Fruit fly (Drosophila melanogaster) whole organism, prepupa: Measurements from ENCODE around the gene alpha-PheRS.

Experiments used
- CG10669 ChIP-seq: fragments of 200-800 bp; sonication (Bioruptor generic); optimal IDR thresholded peaks from 3 replicates; lab custom pipeline; 2018; ENCODE audit warnings: missing biosample characterization, mild to moderate bottlenecking, missing genetic modification characterization, moderate library complexity
- CG11294 ChIP-seq: fragments of 200-800 bp; sonication (Bioruptor generic); IDR thresholded peaks from 2 replicates; pipeline ENCODE4 v1.3.6; 2022; ENCODE audit warnings: missing biosample characterization, missing genetic modification characterization
- CG15336 ChIP-seq: fragments of 200-800 bp; sonication (Bioruptor generic); IDR thresholded peaks from 2 replicates; pipeline ENCODE4 v1.3.6; 2022; ENCODE audit warnings: missing biosample characterization, missing genetic modification characterization
- CG16779 ChIP-seq: fragments of 200-800 bp; sonication (Bioruptor generic); optimal IDR thresholded peaks from 3 replicates; lab custom pipeline; 2017; ENCODE audit warnings: missing biosample characterization, mild to moderate bottlenecking, missing genetic modification characterization
- CG3032 ChIP-seq: fragments of 200-800 bp; optimal IDR thresholded peaks from 2 replicates; lab custom pipeline; 2019; ENCODE audit warnings: missing biosample characterization, mild to moderate bottlenecking, missing genetic modification characterization, moderate library complexity
- CG32006 ChIP-seq: fragments of 200-800 bp; sonication (Bioruptor generic); optimal IDR thresholded peaks from 3 replicates; lab custom pipeline; 2017; ENCODE audit warnings: missing biosample characterization, mild to moderate bottlenecking, missing genetic modification characterization
- CG34406 ChIP-seq: fragments of 200-800 bp; sonication (Bioruptor generic); optimal IDR thresholded peaks from 3 replicates; lab custom pipeline; 2016; ENCODE audit warnings: missing biosample characterization, missing genetic modification characterization
- CG3919 ChIP-seq: fragments of 200-800 bp; sonication (Bioruptor generic); optimal IDR thresholded peaks from 3 replicates; lab custom pipeline; 2016; ENCODE audit warnings: missing biosample characterization, missing genetic modification characterization
- CG4318 ChIP-seq: fragments of 200-800 bp; sonication (Bioruptor generic); optimal IDR thresholded peaks from 3 replicates; lab custom pipeline; 2017; ENCODE audit warnings: missing biosample characterization, mild to moderate bottlenecking, missing genetic modification characterization
- CG6163 ChIP-seq: fragments of 200-800 bp; sonication (Bioruptor generic); IDR thresholded peaks from 3 replicates; pipeline ENCODE4 v1.3.6; 2022; ENCODE audit warnings: missing biosample characterization, missing genetic modification characterization
- CG6276 ChIP-seq: fragments of 200-800 bp; sonication (Bioruptor generic); optimal IDR thresholded peaks from 2 replicates; lab custom pipeline; 2017; ENCODE audit warnings: missing biosample characterization, mild to moderate bottlenecking, missing genetic modification characterization
- CG6792 ChIP-seq: fragments of 200-800 bp; sonication (Bioruptor generic); optimal IDR thresholded peaks from 3 replicates; lab custom pipeline; 2016; ENCODE audit warnings: missing biosample characterization, missing genetic modification characterization
- CG6808 ChIP-seq: fragments of 200-800 bp; sonication (Bioruptor generic); optimal IDR thresholded peaks from 3 replicates; lab custom pipeline; 2017; ENCODE audit warnings: missing biosample characterization, missing genetic modification characterization, mild to moderate bottlenecking, moderate library complexity, missing genetic modification reagents
- CG6854 ChIP-seq: fragments of 200-800 bp; sonication (Bioruptor generic); optimal IDR thresholded peaks from 2 replicates; lab custom pipeline; 2017; ENCODE audit warnings: missing biosample characterization, mild to moderate bottlenecking, missing genetic modification characterization
- CG7368 ChIP-seq: fragments of 200-800 bp; sonication (Bioruptor generic); optimal IDR thresholded peaks from 3 replicates; lab custom pipeline; 2016; ENCODE audit warnings: missing biosample characterization, missing genetic modification characterization
- CG8319 ChIP-seq: fragments of 200-800 bp; sonication (Bioruptor generic); optimal IDR thresholded peaks from 3 replicates; lab custom pipeline; 2016; ENCODE audit warnings: missing biosample characterization, missing genetic modification characterization
- CG8632 ChIP-seq: fragments of 200-800 bp; sonication (Bioruptor generic); optimal IDR thresholded peaks from 3 replicates; lab custom pipeline; 2016; ENCODE audit warnings: missing biosample characterization, missing genetic modification characterization
- CG9139 ChIP-seq: fragments of 200-800 bp; sonication (Bioruptor generic); optimal IDR thresholded peaks from 3 replicates; lab custom pipeline; 2017; ENCODE audit warnings: missing biosample characterization, mild to moderate bottlenecking, missing genetic modification characterization
- Eip75B ChIP-seq: fragments of 200-800 bp; sonication (Bioruptor generic); optimal IDR thresholded peaks from 3 replicates; lab custom pipeline; 2016; ENCODE audit warnings: missing biosample characterization, missing genetic modification characterization
- Eip78C ChIP-seq: fragments of 200-800 bp; sonication (Bioruptor generic); peaks from one replicate; lab custom pipeline; 2016; ENCODE audit warnings: missing biosample characterization, missing genetic modification characterization
- Eip93F ChIP-seq: fragments of 200-800 bp; sonication (Bioruptor generic); optimal IDR thresholded peaks from 2 replicates; lab custom pipeline; 2016; ENCODE audit warnings: missing biosample characterization, mild to moderate bottlenecking, missing genetic modification characterization
- Ets21C ChIP-seq: fragments of 200-800 bp; sonication (Bioruptor generic); optimal IDR thresholded peaks from 3 replicates; lab custom pipeline; 2016; ENCODE audit warnings: missing biosample characterization, missing genetic modification characterization
- Ets96B ChIP-seq: fragments of 200-800 bp; optimal IDR thresholded peaks from 2 replicates; lab custom pipeline; 2019; ENCODE audit warnings: missing biosample characterization, mild to moderate bottlenecking, missing genetic modification characterization, moderate library complexity
- Hr38 ChIP-seq: sonication (Bioruptor generic); optimal IDR thresholded peaks from 2 replicates; lab custom pipeline; 2016; ENCODE audit warnings: missing biosample characterization, missing genetic modification characterization
- Hr39 ChIP-seq: fragments of 200-800 bp; sonication (Bioruptor generic); optimal IDR thresholded peaks from 2 replicates; lab custom pipeline; 2016; ENCODE audit warnings: missing biosample characterization, missing genetic modification characterization
- Hr4 ChIP-seq: fragments of 200-800 bp; sonication (Bioruptor generic); optimal IDR thresholded peaks from 3 replicates; lab custom pipeline; 2016; ENCODE audit warnings: missing biosample characterization, missing genetic modification characterization
- Lpt ChIP-seq: fragments of 200-800 bp; sonication (Bioruptor generic); optimal IDR thresholded peaks from 3 replicates; lab custom pipeline; 2016; ENCODE audit warnings: missing biosample characterization, missing genetic modification characterization
- Met ChIP-seq: fragments of 200-800 bp; sonication (Bioruptor generic); optimal IDR thresholded peaks from 3 replicates; lab custom pipeline; 2016; ENCODE audit warnings: missing biosample characterization, missing genetic modification characterization
- OdsH ChIP-seq: fragments of 200-800 bp; sonication (Bioruptor generic); optimal IDR thresholded peaks from 3 replicates; lab custom pipeline; 2016; ENCODE audit warnings: missing biosample characterization, missing genetic modification characterization
- Sox14 ChIP-seq: fragments of 200-800 bp; sonication (Bioruptor generic); optimal IDR thresholded peaks from 3 replicates; lab custom pipeline; 2016; ENCODE audit warnings: missing biosample characterization, missing genetic modification characterization
- achi ChIP-seq: fragments of 200-800 bp; sonication (Bioruptor generic); optimal IDR thresholded peaks from 3 replicates; lab custom pipeline; 2016; ENCODE audit warnings: missing biosample characterization, missing genetic modification characterization
- acj6 ChIP-seq: fragments of 200-800 bp; sonication (Bioruptor generic); optimal IDR thresholded peaks from 3 replicates; lab custom pipeline; 2016; ENCODE audit warnings: missing biosample characterization, missing genetic modification characterization
- dsx ChIP-seq: fragments of 200-800 bp; optimal IDR thresholded peaks from 3 replicates; lab custom pipeline; 2019; ENCODE audit warnings: missing biosample characterization, mild to moderate bottlenecking, missing genetic modification characterization, moderate library complexity; ENCODE audit not compliant: poor library complexity, severe bottlenecking
- eg ChIP-seq: fragments of 200-800 bp; sonication (Bioruptor generic); IDR thresholded peaks from 3 replicates; pipeline ENCODE4 v1.3.6; 2022; ENCODE audit warnings: missing biosample characterization, missing genetic modification characterization
- esn ChIP-seq: fragments of 200-800 bp; sonication (Bioruptor generic); optimal IDR thresholded peaks from 2 replicates; lab custom pipeline; 2016; ENCODE audit warnings: missing biosample characterization, mild to moderate bottlenecking, missing genetic modification characterization, moderate library complexity
- fd59A ChIP-seq: fragments of 200-800 bp; sonication (Bioruptor generic); optimal IDR thresholded peaks from 2 replicates; lab custom pipeline; 2017; ENCODE audit warnings: missing biosample characterization, mild to moderate bottlenecking, missing genetic modification characterization, missing genetic modification reagents
- fkh ChIP-seq: fragments of 200-800 bp; sonication (Bioruptor generic); optimal IDR thresholded peaks from 3 replicates; lab custom pipeline; 2017; ENCODE audit warnings: missing biosample characterization, mild to moderate bottlenecking, missing genetic modification characterization, moderate library complexity
- lz ChIP-seq: fragments of 200-800 bp; sonication (Bioruptor generic); optimal IDR thresholded peaks from 3 replicates; lab custom pipeline; 2016; ENCODE audit warnings: missing biosample characterization, missing genetic modification characterization
- net ChIP-seq: fragments of 200-800 bp; sonication (Bioruptor generic); optimal IDR thresholded peaks from 3 replicates; lab custom pipeline; 2016; ENCODE audit warnings: missing biosample characterization, missing genetic modification characterization
- ss ChIP-seq, 2 experiments: fragments of 200-800 bp; sonication (Bioruptor generic); optimal IDR thresholded peaks; 2 replicates in 1 of 2; 3 replicates in 1 of 2; lab custom pipeline; 2017 to 2018; ENCODE audit warnings: mild to moderate bottlenecking in 2 of 2, missing biosample characterization in 2 of 2, missing genetic modification characterization in 2 of 2, moderate library complexity in 1 of 2
- svp ChIP-seq: fragments of 200-800 bp; sonication (Bioruptor generic); peaks from one replicate; lab custom pipeline; 2016; ENCODE audit warnings: missing biosample characterization, missing genetic modification characterization

The alpha-PheRS gene

DNA sequence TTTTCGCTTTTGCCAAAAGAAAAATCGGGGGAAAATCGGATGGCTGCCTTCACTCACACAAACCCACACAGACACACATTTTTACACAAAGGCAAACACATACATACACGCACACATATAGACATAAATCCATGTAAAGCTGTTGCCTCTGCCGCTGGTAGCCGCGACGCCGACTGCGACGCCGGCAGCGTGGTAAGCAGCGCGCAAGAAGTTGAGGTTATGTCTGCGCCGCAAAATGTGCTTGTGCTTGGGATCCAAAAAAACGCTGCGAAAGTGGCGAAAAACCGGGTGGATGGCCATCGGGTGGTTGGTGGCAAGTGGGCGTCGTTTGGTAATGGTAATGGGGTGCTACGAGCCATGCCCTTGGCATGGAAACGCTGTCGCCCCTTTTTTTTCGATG, 34.5 kb upstream of the alpha-PheRS start:
- no peak for TF ChIP-seq CG8632 (GFP tag; lab: Kevin White, UChicago)
- TF ChIP-seq CG3032 = no peak
- no peak for TF ChIP-seq CG11294 (GFP tag; lab: Robert Waterston, UW)
- no peak for TF ChIP-seq achi (GFP tag; lab: Kevin White, UChicago)
- TF ChIP-seq Hr39 (GFP tag; lab: Kevin White, UChicago) = no peak
- TF ChIP-seq svp = peak; percentile 41
- no peak for TF ChIP-seq CG15336 (GFP tag; lab: Robert Waterston, UW)
- no peak for TF ChIP-seq acj6

DNA sequence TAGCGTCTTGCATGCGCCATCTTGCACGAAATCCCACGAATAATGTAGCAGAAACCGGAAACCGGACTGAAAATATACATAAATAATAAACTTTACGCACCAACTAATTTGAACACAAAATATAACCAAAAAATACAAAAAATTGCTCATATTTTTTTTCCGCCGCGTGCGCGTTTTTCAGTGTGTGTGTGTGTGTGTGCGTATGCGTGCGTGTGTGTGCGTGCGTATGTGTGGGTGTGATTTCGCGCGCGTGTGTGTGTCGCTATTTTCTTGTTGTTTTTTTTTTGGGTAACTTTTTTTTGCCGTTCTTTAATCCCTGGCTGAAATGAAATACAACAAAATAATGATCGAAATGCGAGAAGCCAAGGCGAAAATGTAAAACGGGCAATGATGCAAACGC, 33.6 kb upstream of the alpha-PheRS start:
- TF ChIP-seq CG11294 (GFP tag; lab: Robert Waterston, UW) (no peak), CG4318 (no peak), CG8319 (no peak), esn (no peak), CG16779 (no peak), eg (GFP tag; lab: Robert Waterston, UW) (no peak), Sox14 (no peak), CG6854 (no peak), ss (GFP tag; optimal IDR thresholded peaks at IDR 0.05; lab: Kevin White, UChicago) (no peak)

dm6 chrX:8178165-8178955, 33.0 kb upstream of the alpha-PheRS start, which contains the start of gene sdt:
Gene sdt (plus strand): TSS chrX:8178549.
- TF ChIP-seq fd59A (GFP tag; lab: Kevin White, UChicago) (no peak), OdsH (no peak), CG11294 (GFP tag; lab: Robert Waterston, UW) (no peak), Eip78C (peak; percentile 75), CG32006 (GFP tag; lab: Kevin White, UChicago) (peak; percentile 42), CG9139 (GFP tag; lab: Kevin White, UChicago) (no peak), Hr38 (GFP tag; lab: Kevin White, UChicago) (no peak), CG7368 (GFP tag; lab: Kevin White, UChicago) (no peak), svp (peak; percentile 70), CG16779 (no peak), net (peak; percentile 11), eg (GFP tag; lab: Robert Waterston, UW) (no peak), Ets96B (tag; lab: Kevin White, UChicago) (no peak), Lpt (GFP tag; lab: Kevin White, UChicago) (no peak), CG34406 (GFP tag; lab: Kevin White, UChicago) (no peak), lz (GFP tag; lab: Kevin White, UChicago) (no peak), Eip93F (GFP tag; lab: Kevin White, UChicago) (no peak), Eip75B (GFP tag; lab: Kevin White, UChicago) (no peak), Ets21C (GFP tag; lab: Kevin White, UChicago) (no peak), dsx (GFP tag; lab: Kevin White, UChicago) (peak; percentile 10), CG6163 (GFP tag; lab: Robert Waterston, UW) (no peak), CG3919 (GFP tag; lab: Kevin White, UChicago) (no peak), fkh (no peak), ss (GFP tag; optimal IDR thresholded peaks at IDR 0.05; lab: Kevin White, UChicago) (peak in 1 of 2 experiments; percentile 48), CG10669 (GFP tag; lab: Kevin White, UChicago) (no peak), CG6792 (GFP tag; lab: Kevin White, UChicago) (no peak), Met (no peak), achi (GFP tag; lab: Kevin White, UChicago) (no peak), CG6808 (GFP tag; lab: Kevin White, UChicago) (no peak), CG8632 (GFP tag; lab: Kevin White, UChicago) (no peak), CG6276 (GFP tag; lab: Kevin White, UChicago) (no peak), Hr4 (no peak)
